Worm (Caenorhabditis elegans): ENCODE data around the gene K04C2.7.

Gene K04C2.7

DNA sequence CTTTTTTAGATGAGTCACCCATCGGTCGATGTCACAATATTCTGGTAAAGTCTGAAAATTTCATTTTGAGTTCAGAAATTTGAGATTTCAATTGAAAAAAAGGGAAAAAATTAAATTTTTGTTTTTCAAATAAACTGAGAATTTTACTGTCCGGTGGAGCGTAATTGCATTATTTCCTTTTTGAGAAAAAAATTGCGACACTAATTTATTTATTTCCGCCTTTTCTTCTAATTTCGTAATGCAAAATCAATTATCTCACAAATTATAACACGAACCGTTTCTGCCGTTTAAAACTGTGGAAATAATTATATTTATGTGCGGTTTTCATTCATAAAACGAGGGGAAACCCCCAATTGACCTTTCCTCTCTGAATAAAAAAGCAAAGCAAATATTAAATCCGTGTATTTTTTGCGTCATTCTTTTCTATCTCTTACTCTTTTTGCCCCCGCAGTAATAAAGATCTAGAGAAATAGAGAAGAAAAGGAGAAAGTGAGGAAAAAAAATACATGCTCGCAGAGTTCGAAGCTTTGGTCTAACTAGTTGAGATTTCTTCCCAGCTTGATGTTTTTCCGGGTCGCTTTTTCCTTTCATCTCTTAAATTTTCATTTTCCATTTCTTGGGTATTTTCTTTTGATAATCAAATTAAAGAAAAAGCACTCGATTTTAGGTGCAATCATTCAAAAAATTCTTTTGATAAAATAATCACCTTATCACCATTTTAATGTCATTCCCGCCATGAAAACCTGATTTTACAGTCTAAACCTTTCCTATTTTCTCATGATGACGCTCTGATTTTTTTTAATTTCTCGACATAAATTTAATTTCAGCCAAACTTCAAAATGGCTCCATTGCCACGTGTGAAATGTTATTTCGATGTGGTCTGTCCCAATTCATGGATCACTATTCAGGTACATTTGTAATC, 22.4 kb downstream of the K04C2.7 start, which contains the start of the genes brc-2 and T07E3.3:
Gene brc-2, minus strand, starts transcription at position 51 of the 922 bp plus-strand sequence.
Gene T07E3.3, plus strand, starts transcription at position 822 of the 922 bp plus-strand sequence.
- no peak for TF ChIP-seq lin-13 (tag; optimal IDR thresholded peaks at IDR 0.05)
- peak; percentile 41 for TF ChIP-seq ceh-43 (GFP tag; optimal IDR thresholded peaks at IDR 0.05)
- peak; percentile 86 for TF ChIP-seq ces-1 (GFP tag; optimal IDR thresholded peaks at IDR 0.05)

DNA sequence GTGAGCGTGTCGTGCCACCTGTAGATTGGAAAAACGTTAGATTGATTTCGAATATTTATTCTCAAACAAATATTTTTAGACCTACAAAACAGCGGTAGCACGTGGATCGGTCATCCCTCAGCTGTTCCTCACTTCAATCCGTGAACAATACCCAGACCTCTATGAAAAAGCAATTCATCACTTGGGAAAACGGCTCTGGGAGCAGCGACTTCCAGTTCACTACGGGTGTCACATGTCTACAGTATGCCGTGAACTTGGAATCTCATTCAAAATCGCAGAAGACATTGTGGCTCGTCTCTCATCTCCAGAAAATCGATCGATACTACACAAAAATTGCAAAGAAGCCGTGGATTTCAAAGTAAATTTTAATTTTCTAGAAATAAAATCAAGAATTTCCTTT, 23.6 kb downstream of the K04C2.7 start:
- TF ChIP-seq ztf-11 (tag; optimal IDR thresholded peaks at IDR 0.05): no peak
- TF ChIP-seq snpc-4 (tag; optimal IDR thresholded peaks at IDR 0.05): no peak
- TF ChIP-seq bed-3 (GFP tag; optimal IDR thresholded peaks at IDR 0.05): no peak
- no peak for TF ChIP-seq lin-13 (tag; optimal IDR thresholded peaks at IDR 0.05)
- TF ChIP-seq flh-1 (GFP tag; optimal IDR thresholded peaks at IDR 0.05): no peak
- no peak for TF ChIP-seq unc-120 (tag; optimal IDR thresholded peaks at IDR 0.05; ENCODE audit: poor library complexity, severe bottlenecking)

DNA sequence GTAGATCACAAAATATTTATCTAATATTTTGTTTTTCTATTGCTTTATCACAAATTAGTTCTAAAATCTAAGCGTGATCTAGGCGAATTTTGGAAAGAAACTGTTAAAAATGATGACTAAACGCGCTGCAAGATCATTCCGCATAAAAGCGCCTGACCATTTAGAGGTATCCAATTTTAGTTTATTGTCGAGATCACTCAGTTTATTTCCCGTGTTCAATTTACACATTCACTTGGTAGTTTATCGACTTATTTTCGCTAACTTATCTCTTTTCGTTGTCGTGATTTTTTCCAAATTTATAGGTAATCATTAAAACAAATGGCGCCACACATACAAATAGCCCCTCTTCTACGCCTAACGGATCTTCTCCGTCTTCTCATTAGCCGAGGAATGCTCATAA, 25.5 kb downstream of the K04C2.7 start, which contains the start of gene T07E3.2:
Gene T07E3.2, plus strand, starts transcription at position 301 of the 400 bp plus-strand sequence.
- TF ChIP-seq ceh-83 (GFP tag; optimal IDR thresholded peaks at IDR 0.05): no peak
- TF ChIP-seq sptf-1 (tag; optimal IDR thresholded peaks at IDR 0.05): no peak
- TF ChIP-seq cnd-1 (tag; optimal IDR thresholded peaks at IDR 0.05): no peak
- TF ChIP-seq mls-2 (tag; optimal IDR thresholded peaks at IDR 0.05): no peak
- no peak for TF ChIP-seq lin-13 (tag; optimal IDR thresholded peaks at IDR 0.05)
- no peak for TF ChIP-seq pha-4 (tag; optimal IDR thresholded peaks at IDR 0.05)
- no peak for TF ChIP-seq unc-39 (tag; optimal IDR thresholded peaks at IDR 0.05)

DNA sequence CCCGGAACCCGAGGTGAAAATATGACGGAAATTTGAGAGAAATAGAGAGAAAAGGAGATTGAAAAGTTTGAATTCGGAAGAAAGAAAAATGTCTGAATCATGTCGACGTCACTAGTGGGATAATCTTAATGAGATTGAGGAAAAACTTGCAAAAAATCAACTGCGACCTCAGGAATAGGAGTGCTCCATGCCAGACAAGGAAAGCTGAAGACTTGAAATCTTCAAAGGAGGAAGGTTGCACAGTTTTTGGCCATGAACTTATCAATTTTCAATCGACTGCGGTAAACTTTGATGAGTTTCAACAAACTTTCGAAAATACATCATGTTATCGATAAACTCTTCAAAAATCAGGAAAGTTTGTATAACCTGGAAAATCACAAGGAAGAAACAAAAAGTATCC, 31.5 kb downstream of the K04C2.7 start, which contains the start of gene pdf-1:
Gene pdf-1, minus strand, starts transcription at position 101 of the 400 bp plus-strand sequence.
- TF ChIP-seq blmp-1 (tag; optimal IDR thresholded peaks at IDR 0.05) (no peak), sptf-1 (tag; optimal IDR thresholded peaks at IDR 0.05) (no peak), ceh-43 (GFP tag; optimal IDR thresholded peaks at IDR 0.05) (no peak), mep-1 (tag; optimal IDR thresholded peaks at IDR 0.05) (no peak), hlh-1 (tag; optimal IDR thresholded peaks at IDR 0.05) (no peak), mab-5 (tag; optimal IDR thresholded peaks at IDR 0.05) (no peak), pha-4 (tag; optimal IDR thresholded peaks at IDR 0.05) (no peak), lsy-2 (tag; optimal IDR thresholded peaks at IDR 0.05) (no peak), nhr-12 (tag; optimal IDR thresholded peaks at IDR 0.05) (no peak)

DNA sequence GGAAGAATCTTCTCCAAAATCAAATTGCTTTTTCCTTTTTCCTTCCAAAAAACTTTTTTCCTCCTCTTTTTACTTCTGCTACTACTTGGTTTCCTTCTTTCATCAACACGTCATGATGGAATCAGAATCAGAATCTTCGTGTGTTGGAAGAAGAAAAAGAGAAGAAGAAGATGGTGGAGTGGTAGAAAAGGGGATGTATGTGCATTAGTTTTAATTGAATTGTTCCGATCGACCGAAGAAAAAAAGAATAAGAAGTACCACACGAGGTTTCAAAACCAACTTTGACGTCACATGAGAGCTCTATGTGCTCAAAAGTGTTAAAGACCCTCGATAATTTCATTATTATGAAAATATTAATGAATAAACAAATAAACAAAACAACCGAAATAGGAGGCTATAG, 33.9 kb downstream of the K04C2.7 start:
- TF ChIP-seq lin-32 (GFP tag; optimal IDR thresholded peaks at IDR 0.05) (no peak), ces-1 (GFP tag; optimal IDR thresholded peaks at IDR 0.05) (peak; percentile 43), ceh-39 (tag; optimal IDR thresholded peaks at IDR 0.05) (no peak), nhr-237 (tag; optimal IDR thresholded peaks at IDR 0.05) (no peak)

DNA sequence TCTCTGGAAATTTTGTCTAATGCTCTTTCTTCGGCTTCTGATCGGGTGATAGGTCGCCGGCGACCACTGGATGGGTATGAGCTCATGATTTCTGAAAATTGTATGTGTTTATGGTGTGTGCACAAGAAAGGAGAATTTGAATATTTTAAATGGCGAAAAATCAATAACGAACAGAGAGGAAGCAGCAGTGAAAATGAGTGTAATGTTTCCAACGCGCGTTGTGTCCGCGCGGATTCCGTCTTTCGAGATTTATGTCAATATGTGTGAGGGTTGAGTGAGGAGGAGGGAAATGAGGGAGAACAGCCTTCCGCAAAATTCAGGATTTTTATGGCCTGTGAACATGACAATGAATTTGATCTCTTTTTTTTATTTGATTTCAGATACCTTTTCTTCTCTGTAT, 47.8 kb downstream of the K04C2.7 start, which contains the start of gene flap-1:
Gene flap-1, minus strand, starts transcription at position 101 of the 400 bp plus-strand sequence.
- TF ChIP-seq lsy-2 (tag; optimal IDR thresholded peaks at IDR 0.05) (no peak), pha-4 (tag; optimal IDR thresholded peaks at IDR 0.05) (peak; percentile 41), hlh-1 (tag; optimal IDR thresholded peaks at IDR 0.05) (peak; percentile 38)

DNA sequence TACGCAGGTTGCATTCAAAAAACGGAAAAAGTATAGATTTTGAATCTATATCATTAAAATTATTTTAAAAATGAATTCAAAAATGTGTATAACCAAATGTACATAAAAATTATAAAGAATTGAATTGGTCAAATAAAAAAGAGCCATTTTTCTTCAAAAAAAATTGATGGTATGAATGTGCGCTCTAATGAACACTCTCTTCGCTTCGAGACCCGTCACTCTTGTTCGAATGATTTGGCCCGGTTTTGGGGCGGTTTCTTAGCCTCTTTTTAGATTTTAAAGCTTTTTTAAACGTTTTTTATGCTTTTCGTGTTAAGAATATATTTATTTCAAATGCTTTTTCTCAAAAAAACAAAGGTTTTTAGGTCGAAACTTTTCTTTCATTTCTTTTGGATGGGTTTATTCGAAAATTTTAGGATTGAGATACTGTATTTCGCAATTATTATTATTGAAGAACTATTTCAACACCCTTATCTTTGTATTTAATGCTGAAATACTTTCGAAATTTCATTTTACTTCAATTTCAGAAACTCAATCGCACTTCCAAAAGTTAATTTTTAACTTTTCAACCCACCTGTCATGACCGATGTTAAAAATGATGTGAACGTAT, 48.8 kb downstream of the K04C2.7 start, which contains the start of gene inf-1:
Gene inf-1, plus strand, starts transcription at position 577 of the 610 bp plus-strand sequence.
- TF ChIP-seq mep-1 (tag; optimal IDR thresholded peaks at IDR 0.05) (no peak), ceh-83 (GFP tag; optimal IDR thresholded peaks at IDR 0.05) (no peak), lsy-2 (tag; optimal IDR thresholded peaks at IDR 0.05) (peak; percentile 52), ceh-43 (GFP tag; optimal IDR thresholded peaks at IDR 0.05) (no peak), nhr-76 (tag; optimal IDR thresholded peaks at IDR 0.05) (no peak), tbx-8 (GFP tag; optimal IDR thresholded peaks at IDR 0.05) (no peak), nhr-237 (tag; optimal IDR thresholded peaks at IDR 0.05) (peak; percentile 28)
